Comparison of ENCODE assay signal across 1 fruit fly cellular context in the genomic region with DNA sequence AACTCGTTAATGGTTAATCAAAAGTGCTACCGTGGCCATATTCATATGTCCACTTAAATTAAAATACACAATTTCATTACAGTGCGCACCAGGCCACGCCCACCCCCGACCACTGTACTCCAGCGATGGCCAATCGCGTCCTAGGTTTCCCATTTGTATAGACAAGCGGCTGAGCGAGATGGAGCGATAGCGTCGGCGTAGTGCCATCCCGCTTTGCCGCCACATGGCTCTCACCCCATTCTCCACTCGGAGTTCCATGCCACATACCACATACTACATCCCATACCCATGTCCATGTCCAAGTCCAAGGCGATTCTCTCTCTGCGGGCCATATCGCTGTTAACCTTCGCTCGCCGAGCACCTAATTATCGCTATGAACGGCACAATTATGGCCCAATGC.
TF ChIP-seq lines count a peak whose summit lies in the region.

No protein-coding gene starts in this region.

TF ChIP-seq in whole organism, embryonic, 481 proteins besides CTCF, POLR2A, EP300 and RAD21 (continued from another document and continues in another):
- TF ChIP-seq zen (tag; optimal IDR thresholded peaks at IDR 0.05; lab: Kevin White, UChicago): no peak
- TF ChIP-seq CG16813 (GFP tag; IDR thresholded peaks at IDR 0.05; lab: Robert Waterston, UW; ENCODE audit: partially characterized antibody): no peak
- no peak for TF ChIP-seq slou (GFP tag; optimal IDR thresholded peaks at IDR 0.05; lab: Kevin White, UChicago)
- TF ChIP-seq Spps (tag; optimal IDR thresholded peaks at IDR 0.05; lab: Kevin White, UChicago): no peak
- TF ChIP-seq gt (GFP tag; IDR thresholded peaks at IDR 0.05; lab: Robert Waterston, UW): no peak
- TF ChIP-seq CkIIα-i1 (GFP tag; IDR thresholded peaks at IDR 0.05; lab: Robert Waterston, UW): no peak
- peak; percentile 75; the same call in 1 of the 3 replicates for TF ChIP-seq CG2199 (GFP tag; IDR thresholded peaks at IDR 0.05; lab: Robert Waterston, UW)
- peak; percentile 100 for TF ChIP-seq Nf-YB (GFP tag; optimal IDR thresholded peaks at IDR 0.05; lab: Kevin White, UChicago)
- TF ChIP-seq CG1832 (GFP tag; optimal IDR thresholded peaks at IDR 0.05; lab: Kevin White, UChicago): peak; percentile 94
- TF ChIP-seq CoRest (tag; optimal IDR thresholded peaks at IDR 0.05; lab: Kevin White, UChicago): peak; percentile 43
- peak; percentile 85 for TF ChIP-seq jing (GFP tag; optimal IDR thresholded peaks at IDR 0.05; lab: Kevin White, UChicago)
- no peak for TF ChIP-seq lmd (GFP tag; IDR thresholded peaks at IDR 0.05; lab: Robert Waterston, UW)
- TF ChIP-seq sens-2 (GFP tag; IDR thresholded peaks at IDR 0.05; lab: Robert Waterston, UW): no peak
- no peak for TF ChIP-seq bsh (GFP tag; optimal IDR thresholded peaks at IDR 0.05; lab: Kevin White, UChicago)
- no peak for TF ChIP-seq CG12104 (GFP tag; optimal IDR thresholded peaks at IDR 0.05; lab: Kevin White, UChicago)
- TF ChIP-seq zf30C (GFP tag; optimal IDR thresholded peaks at IDR 0.05; lab: Kevin White, UChicago): peak; percentile 41
- no peak for TF ChIP-seq CG17802 (tag; optimal IDR thresholded peaks at IDR 0.05; lab: Kevin White, UChicago)
- no peak for TF ChIP-seq bab2 (GFP tag; optimal IDR thresholded peaks at IDR 0.05; lab: Kevin White, UChicago)
- TF ChIP-seq CG3065 (GFP tag; optimal IDR thresholded peaks at IDR 0.05; lab: Kevin White, UChicago): no peak
- no peak for TF ChIP-seq Ptx1 (GFP tag; IDR thresholded peaks at IDR 0.05; lab: Robert Waterston, UW)
- no peak for TF ChIP-seq Blimp-1 (GFP tag; optimal IDR thresholded peaks at IDR 0.05; lab: Kevin White, UChicago)
- TF ChIP-seq Awh (GFP tag; IDR thresholded peaks at IDR 0.05; lab: Robert Waterston, UW): 0 out of 2 replicates have a peak, but pooled peaks have one; percentile 8
- no peak for TF ChIP-seq Myb (GFP tag; optimal IDR thresholded peaks at IDR 0.05; lab: Kevin White, UChicago)
- no peak for TF ChIP-seq D19B (GFP tag; optimal IDR thresholded peaks at IDR 0.05; lab: Kevin White, UChicago)
- TF ChIP-seq CG1647 (GFP tag; optimal IDR thresholded peaks at IDR 0.05; lab: Kevin White, UChicago): no peak
- no peak for TF ChIP-seq ro (GFP tag; IDR thresholded peaks at IDR 0.05; lab: Robert Waterston, UW)
- no peak for TF ChIP-seq da (GFP tag; optimal IDR thresholded peaks at IDR 0.05; lab: Kevin White, UChicago)
- no peak for TF ChIP-seq Sox100B (GFP tag; optimal IDR thresholded peaks at IDR 0.05; lab: Kevin White, UChicago)
- no peak for TF ChIP-seq Hmr (GFP tag; optimal IDR thresholded peaks at IDR 0.05; lab: Kevin White, UChicago)
- TF ChIP-seq fu2 (GFP tag; optimal IDR thresholded peaks at IDR 0.05; lab: Kevin White, UChicago): no peak
- no peak for TF ChIP-seq ab (GFP tag; optimal IDR thresholded peaks at IDR 0.05; lab: Kevin White, UChicago)
- peak; percentile 100 for TF ChIP-seq Nf-YC (tag; optimal IDR thresholded peaks at IDR 0.05; lab: Kevin White, UChicago)
- TF ChIP-seq Usf (GFP tag; optimal IDR thresholded peaks at IDR 0.05; lab: Kevin White, UChicago): no peak
- no peak for TF ChIP-seq CG17361 (GFP tag; IDR thresholded peaks at IDR 0.05; lab: Robert Waterston, UW)
- TF ChIP-seq Lim3 (GFP tag; IDR thresholded peaks at IDR 0.05; lab: Robert Waterston, UW): no peak
- TF ChIP-seq CG6683 (GFP tag; optimal IDR thresholded peaks at IDR 0.05; lab: Kevin White, UChicago): no peak
- TF ChIP-seq CG12391 (tag; optimal IDR thresholded peaks at IDR 0.05; lab: Kevin White, UChicago): no peak
- TF ChIP-seq CG4617 (GFP tag; optimal IDR thresholded peaks at IDR 0.05; lab: Kevin White, UChicago; ENCODE audit: borderline replicate concordance): no peak
- TF ChIP-seq Atf6 (GFP tag; IDR thresholded peaks at IDR 0.05; lab: Robert Waterston, UW): no peak
- TF ChIP-seq tup (GFP tag; optimal IDR thresholded peaks at IDR 0.05; lab: Kevin White, UChicago): no peak
- TF ChIP-seq CG13894 (tag; optimal IDR thresholded peaks at IDR 0.05; lab: Kevin White, UChicago): no peak
- no peak for TF ChIP-seq Hr51 (GFP tag; optimal IDR thresholded peaks at IDR 0.05; lab: Kevin White, UChicago)
- TF ChIP-seq nom (GFP tag; optimal IDR thresholded peaks at IDR 0.05; lab: Kevin White, UChicago): no peak
- no peak for TF ChIP-seq grn (GFP tag; optimal IDR thresholded peaks at IDR 0.05; lab: Kevin White, UChicago)
- no peak for TF ChIP-seq Kr (GFP tag; optimal IDR thresholded peaks at IDR 0.05; lab: Kevin White, UChicago)
- no peak for TF ChIP-seq aop (GFP tag; IDR thresholded peaks at IDR 0.05; lab: Robert Waterston, UW)
- no peak for TF ChIP-seq disco-r (GFP tag; optimal IDR thresholded peaks at IDR 0.05; lab: Kevin White, UChicago)
- no peak for TF ChIP-seq Oaz (GFP tag; IDR thresholded peaks at IDR 0.05; lab: Robert Waterston, UW)
- TF ChIP-seq CG11695 (GFP tag; IDR thresholded peaks at IDR 0.05; lab: Robert Waterston, UW): 0 out of 3 replicates have a peak, but pooled peaks have one; percentile 11
- no peak for TF ChIP-seq ind (GFP tag; optimal IDR thresholded peaks at IDR 0.05; lab: Kevin White, UChicago)
- no peak for TF ChIP-seq CG15479 (GFP tag; optimal IDR thresholded peaks at IDR 0.05; lab: Kevin White, UChicago)
- no peak for TF ChIP-seq mirr (GFP tag; optimal IDR thresholded peaks at IDR 0.05; lab: Kevin White, UChicago)
- no peak for TF ChIP-seq vnd (GFP tag; IDR thresholded peaks at IDR 0.05; lab: Robert Waterston, UW; ENCODE audit: partially characterized antibody)
- TF ChIP-seq sens (GFP tag; lab: Kevin White, UChicago): peak; percentile 37
- no peak for TF ChIP-seq tx (GFP tag; optimal IDR thresholded peaks at IDR 0.05; lab: Kevin White, UChicago)
- no peak for TF ChIP-seq NFAT (GFP tag; IDR thresholded peaks at IDR 0.05; lab: Robert Waterston, UW)
- no peak for TF ChIP-seq CG2120 (GFP tag; optimal IDR thresholded peaks at IDR 0.05; lab: Kevin White, UChicago)
- peak; percentile 41; the same call in 1 of the 3 replicates for TF ChIP-seq CG34224 (GFP tag; IDR thresholded peaks at IDR 0.05; lab: Robert Waterston, UW; ENCODE audit: partially characterized antibody)
- no peak for TF ChIP-seq CG42726 (GFP tag; IDR thresholded peaks at IDR 0.05; lab: Robert Waterston, UW; ENCODE audit: partially characterized antibody)
- TF ChIP-seq peb (GFP tag; IDR thresholded peaks at IDR 0.05; lab: Robert Waterston, UW): no peak
- no peak for TF ChIP-seq Sry-β (GFP tag; optimal IDR thresholded peaks at IDR 0.05; lab: Kevin White, UChicago)
- TF ChIP-seq seq (GFP tag; IDR thresholded peaks at IDR 0.05; lab: Robert Waterston, UW): peak; percentile 44; the same call in 1 of the 2 replicates
- no peak for TF ChIP-seq CG18764 (GFP tag; optimal IDR thresholded peaks at IDR 0.05; lab: Kevin White, UChicago)
- no peak for TF ChIP-seq CG5953 (GFP tag; IDR thresholded peaks at IDR 0.05; lab: Robert Waterston, UW)
- TF ChIP-seq gfzf (GFP tag; optimal IDR thresholded peaks at IDR 0.05; lab: Kevin White, UChicago): no peak
- no peak for TF ChIP-seq CG17385 (GFP tag; optimal IDR thresholded peaks at IDR 0.05; lab: Kevin White, UChicago)
- no peak for TF ChIP-seq Atf-2 (GFP tag; optimal IDR thresholded peaks at IDR 0.05; lab: Kevin White, UChicago)
- no peak for TF ChIP-seq CG8765 (GFP tag; IDR thresholded peaks at IDR 0.05; lab: Robert Waterston, UW)
- TF ChIP-seq CG10654 (GFP tag; optimal IDR thresholded peaks at IDR 0.05; lab: Kevin White, UChicago): no peak
- TF ChIP-seq lilli (GFP tag; optimal IDR thresholded peaks at IDR 0.05; lab: Kevin White, UChicago): no peak
- TF ChIP-seq Ada2b (GFP tag; IDR thresholded peaks at IDR 0.05; lab: Robert Waterston, UW): no peak
- no peak for TF ChIP-seq BtbVII (GFP tag; optimal IDR thresholded peaks at IDR 0.05; lab: Kevin White, UChicago)
- TF ChIP-seq org-1 (GFP tag; optimal IDR thresholded peaks at IDR 0.05; lab: Kevin White, UChicago): no peak
- no peak for TF ChIP-seq eyg (GFP tag; optimal IDR thresholded peaks at IDR 0.05; lab: Kevin White, UChicago)
- no peak for TF ChIP-seq CG17328 (GFP tag; IDR thresholded peaks at IDR 0.05; lab: Robert Waterston, UW)
- TF ChIP-seq h (optimal IDR thresholded peaks at IDR 0.05; lab: Kevin White, UChicago): no peak
- TF ChIP-seq dimm (GFP tag; IDR thresholded peaks at IDR 0.05; lab: Robert Waterston, UW): no peak
- no peak for TF ChIP-seq HLHmδ (GFP tag; optimal IDR thresholded peaks at IDR 0.05; lab: Kevin White, UChicago)
- TF ChIP-seq Doc2 (GFP tag; IDR thresholded peaks at IDR 0.05; lab: Robert Waterston, UW): no peak
- TF ChIP-seq tap (tag; optimal IDR thresholded peaks at IDR 0.05; lab: Kevin White, UChicago): no peak
- TF ChIP-seq CG3847 (GFP tag; IDR thresholded peaks at IDR 0.05; lab: Robert Waterston, UW): no peak
- TF ChIP-seq CG9437 (GFP tag; optimal IDR thresholded peaks at IDR 0.05; lab: Kevin White, UChicago): no peak
- no peak for TF ChIP-seq CG33557 (GFP tag; optimal IDR thresholded peaks at IDR 0.05; lab: Kevin White, UChicago)
- no peak for TF ChIP-seq CG6654 (GFP tag; optimal IDR thresholded peaks at IDR 0.05; lab: Kevin White, UChicago)
- no peak for TF ChIP-seq CG9609 (GFP tag; optimal IDR thresholded peaks at IDR 0.05; lab: Kevin White, UChicago)
- no peak for TF ChIP-seq CG8281 (tag; optimal IDR thresholded peaks at IDR 0.05; lab: Kevin White, UChicago)
- no peak for TF ChIP-seq HLH3B (GFP tag; IDR thresholded peaks at IDR 0.05; lab: Robert Waterston, UW)
- no peak for TF ChIP-seq CG18619 (GFP tag; optimal IDR thresholded peaks at IDR 0.05; lab: Kevin White, UChicago)
- no peak for TF ChIP-seq CG9876 (GFP tag; optimal IDR thresholded peaks at IDR 0.05; lab: Kevin White, UChicago)
- TF ChIP-seq CG10979 (tag; optimal IDR thresholded peaks at IDR 0.05; lab: Kevin White, UChicago): no peak
- TF ChIP-seq CG13775 (GFP tag; optimal IDR thresholded peaks at IDR 0.05; lab: Kevin White, UChicago): no peak
- no peak for TF ChIP-seq Gsc (GFP tag; IDR thresholded peaks at IDR 0.05; lab: Robert Waterston, UW)
- TF ChIP-seq CG10462 (GFP tag; optimal IDR thresholded peaks at IDR 0.05; lab: Kevin White, UChicago): no peak
- TF ChIP-seq CG16815 (GFP tag; optimal IDR thresholded peaks at IDR 0.05; lab: Kevin White, UChicago): no peak
- no peak for TF ChIP-seq pum (GFP tag; optimal IDR thresholded peaks at IDR 0.05; lab: Kevin White, UChicago)
- TF ChIP-seq CG15011 (GFP tag; optimal IDR thresholded peaks at IDR 0.05; lab: Kevin White, UChicago): no peak
- no peak for TF ChIP-seq tin (GFP tag; optimal IDR thresholded peaks at IDR 0.05; lab: Kevin White, UChicago)
- TF ChIP-seq Elba2 (GFP tag; optimal IDR thresholded peaks at IDR 0.05; lab: Kevin White, UChicago): no peak
- TF ChIP-seq MTF-1 (GFP tag; optimal IDR thresholded peaks at IDR 0.05; lab: Kevin White, UChicago; ENCODE audit: borderline replicate concordance): no peak
- TF ChIP-seq her (GFP tag; optimal IDR thresholded peaks at IDR 0.05; lab: Kevin White, UChicago): no peak
- TF ChIP-seq PHDP (tag; optimal IDR thresholded peaks at IDR 0.05; lab: Kevin White, UChicago): no peak
- TF ChIP-seq fd64A (GFP tag; optimal IDR thresholded peaks at IDR 0.05; lab: Kevin White, UChicago): no peak
- TF ChIP-seq zen2 (GFP tag; IDR thresholded peaks at IDR 0.05; lab: Robert Waterston, UW; ENCODE audit: partially characterized antibody): no peak
- TF ChIP-seq CG18262 (tag; optimal IDR thresholded peaks at IDR 0.05; lab: Kevin White, UChicago): no peak
- 0 out of 2 replicates have a peak, but pooled peaks have one; percentile 25 for TF ChIP-seq ato (GFP tag; IDR thresholded peaks at IDR 0.05; lab: Robert Waterston, UW; ENCODE audit: partially characterized antibody)
- TF ChIP-seq dmrt11E (tag; optimal IDR thresholded peaks at IDR 0.05; lab: Kevin White, UChicago): no peak
- no peak; the same call in 1 of the 2 replicates for TF ChIP-seq vvl (GFP tag; IDR thresholded peaks at IDR 0.05; lab: Robert Waterston, UW)
- no peak for TF ChIP-seq slp2 (GFP tag; optimal IDR thresholded peaks at IDR 0.05; lab: Kevin White, UChicago)
- TF ChIP-seq insv (GFP tag; optimal IDR thresholded peaks at IDR 0.05; lab: Kevin White, UChicago): no peak
- TF ChIP-seq Hey (tag; optimal IDR thresholded peaks at IDR 0.05; lab: Kevin White, UChicago): no peak
- peak; percentile 39 for TF ChIP-seq ftz-f1 (GFP tag; optimal IDR thresholded peaks at IDR 0.05; lab: Kevin White, UChicago)
- TF ChIP-seq bbx (GFP tag; IDR thresholded peaks at IDR 0.05; lab: Robert Waterston, UW; ENCODE audit: partially characterized antibody): peak; percentile 41; the same call in 1 of the 2 replicates
- TF ChIP-seq CG4707 (GFP tag; optimal IDR thresholded peaks at IDR 0.05; lab: Kevin White, UChicago): no peak
- no peak for TF ChIP-seq CG14014 (GFP tag; IDR thresholded peaks at IDR 0.05; lab: Robert Waterston, UW)
- peak; percentile 80 for TF ChIP-seq Med (GFP tag; lab: Kevin White, UChicago)
- no peak for TF ChIP-seq E2f2 (GFP tag; IDR thresholded peaks at IDR 0.05; lab: Robert Waterston, UW)
- TF ChIP-seq ewg (GFP tag; optimal IDR thresholded peaks at IDR 0.05; lab: Kevin White, UChicago): no peak
- TF ChIP-seq pita (GFP tag; optimal IDR thresholded peaks at IDR 0.05; lab: Kevin White, UChicago): no peak
- TF ChIP-seq wek (GFP tag; optimal IDR thresholded peaks at IDR 0.05; lab: Kevin White, UChicago): peak; percentile 22
- no peak for TF ChIP-seq kni (GFP tag; optimal IDR thresholded peaks at IDR 0.05; lab: Kevin White, UChicago)
- no peak for TF ChIP-seq CG17912 (GFP tag; optimal IDR thresholded peaks at IDR 0.05; lab: Kevin White, UChicago)
- peak; percentile 20; the same call in 1 of the 3 replicates for TF ChIP-seq row (GFP tag; IDR thresholded peaks at IDR 0.05; lab: Robert Waterston, UW)
- no peak for TF ChIP-seq cato (GFP tag; optimal IDR thresholded peaks at IDR 0.05; lab: Kevin White, UChicago; ENCODE audit: borderline replicate concordance)
- no peak for TF ChIP-seq CG13624 (GFP tag; optimal IDR thresholded peaks at IDR 0.05; lab: Kevin White, UChicago)
- TF ChIP-seq Chrac-16 (GFP tag; optimal IDR thresholded peaks at IDR 0.05; lab: Kevin White, UChicago): no peak
- TF ChIP-seq hkb (optimal IDR thresholded peaks at IDR 0.05; lab: Kevin White, UChicago): no peak
- TF ChIP-seq hkb (GFP tag; IDR thresholded peaks at IDR 0.05; lab: Robert Waterston, UW): peak; percentile 24; the same call in 1 of the 2 replicates
- no peak for TF ChIP-seq pan (optimal IDR thresholded peaks at IDR 0.05; lab: Kevin White, UChicago)
- no peak for TF ChIP-seq pan (GFP tag; optimal IDR thresholded peaks at IDR 0.05 in 1 of 2, IDR thresholded peaks at IDR 0.05 in 1 of 2)
- no peak for TF ChIP-seq NC2α (GFP tag; optimal IDR thresholded peaks at IDR 0.05; lab: Kevin White, UChicago)
- no peak for TF ChIP-seq inv (GFP tag; IDR thresholded peaks at IDR 0.05; lab: Robert Waterston, UW; ENCODE audit: partially characterized antibody)
- no peak for TF ChIP-seq btn (GFP tag; optimal IDR thresholded peaks at IDR 0.05; lab: Kevin White, UChicago)
